Worm (Caenorhabditis elegans): ENCODE data around the gene C50B6.9.

The C50B6.9 gene

ce11 chrV:13373643-13374042 lies 37.5 kb downstream of the C50B6.9 start:
- TF ChIP-seq C04F5.9 (tag; optimal IDR thresholded peaks at IDR 0.05) (no peak), egl-13 (tag; optimal IDR thresholded peaks at IDR 0.05) (no peak), nhr-28 (tag; optimal IDR thresholded peaks at IDR 0.05) (no peak), C16A3.4 (tag; optimal IDR thresholded peaks at IDR 0.05) (no peak), fkh-10 (GFP tag; optimal IDR thresholded peaks at IDR 0.05) (no peak), mdl-1 (tag; optimal IDR thresholded peaks at IDR 0.05) (no peak), ceh-90 (tag; optimal IDR thresholded peaks at IDR 0.05) (no peak), nhr-76 (tag; optimal IDR thresholded peaks at IDR 0.05) (no peak), C34B4.2 (tag; optimal IDR thresholded peaks at IDR 0.05) (no peak), lin-13 (GFP tag; optimal IDR thresholded peaks at IDR 0.05) (no peak), nhr-47 (tag; optimal IDR thresholded peaks at IDR 0.05) (no peak), pag-3 (tag; optimal IDR thresholded peaks at IDR 0.05; ENCODE audit: borderline replicate concordance, insufficient read depth) (no peak), unc-62 (GFP tag; optimal IDR thresholded peaks at IDR 0.05) (no peak), sup-37 (GFP tag; optimal IDR thresholded peaks at IDR 0.05) (no peak), elt-3 (tag; optimal IDR thresholded peaks at IDR 0.05) (peak in 4 of 6 experiments; percentile 18 to 68 (median 58)), hpl-2 (GFP tag; optimal IDR thresholded peaks at IDR 0.05) (no peak), lsy-2 (tag; optimal IDR thresholded peaks at IDR 0.05) (peak in 1 of 2 experiments; percentile 39), pax-3 (tag; optimal IDR thresholded peaks at IDR 0.05) (peak; percentile 20), lin-39 (tag; optimal IDR thresholded peaks at IDR 0.05) (no peak), ztf-11 (tag; optimal IDR thresholded peaks at IDR 0.05) (no peak), nhr-71 (tag; optimal IDR thresholded peaks at IDR 0.05) (peak; percentile 54), lir-3 (tag; optimal IDR thresholded peaks at IDR 0.05; ENCODE audit: poor library complexity) (no peak), grh-1 (GFP tag; IDR thresholded peaks at IDR 0.05) (no peak; the same call in 1 of the 2 replicates), ceh-8 (GFP tag; optimal IDR thresholded peaks at IDR 0.05) (no peak), aly-2 (tag; optimal IDR thresholded peaks at IDR 0.05) (no peak), mef-2 (tag; optimal IDR thresholded peaks at IDR 0.05) (no peak), dsc-1 (tag; optimal IDR thresholded peaks at IDR 0.05) (no peak), ztf-4 (tag; optimal IDR thresholded peaks at IDR 0.05) (no peak), swsn-7 (tag; optimal IDR thresholded peaks at IDR 0.05) (no peak), ceh-82 (tag; optimal IDR thresholded peaks at IDR 0.05) (no peak), xbp-1 (tag; optimal IDR thresholded peaks at IDR 0.05) (no peak), tbx-2 (tag; optimal IDR thresholded peaks at IDR 0.05) (no peak), efl-1 (optimal IDR thresholded peaks at IDR 0.05) (no peak), efl-1 (GFP tag; optimal IDR thresholded peaks at IDR 0.05 in 1 of 2) (peak in 1 of 2 experiments; percentile 83), skn-1 (tag; optimal IDR thresholded peaks at IDR 0.05) (no peak), snpc-4 (tag; optimal IDR thresholded peaks at IDR 0.05) (no peak), fkh-4 (tag; optimal IDR thresholded peaks at IDR 0.05; ENCODE audit: borderline replicate concordance) (no peak), nhr-19 (GFP tag; conservative IDR thresholded peaks at IDR 0.05) (no peak), unc-30 (tag; optimal IDR thresholded peaks at IDR 0.05) (no peak), Y116A8C.19 (tag; optimal IDR thresholded peaks at IDR 0.05; ENCODE audit: borderline replicate concordance) (no peak), blmp-1 (tag; optimal IDR thresholded peaks at IDR 0.05) (peak; percentile 97), nhr-237 (tag; optimal IDR thresholded peaks at IDR 0.05) (no peak), unc-130 (tag; optimal IDR thresholded peaks at IDR 0.05) (no peak), nhr-12 (tag; optimal IDR thresholded peaks at IDR 0.05) (no peak), hlh-4 (tag; optimal IDR thresholded peaks at IDR 0.05) (no peak), lin-35 (GFP tag; optimal IDR thresholded peaks at IDR 0.05) (peak in 1 of 2 experiments; percentile 47), fos-1 (tag; optimal IDR thresholded peaks at IDR 0.05) (no peak), pqm-1 (tag; optimal IDR thresholded peaks at IDR 0.05) (peak; percentile 55), lin-15B (tag; optimal IDR thresholded peaks at IDR 0.05) (no peak), mep-1 (tag; optimal IDR thresholded peaks at IDR 0.05) (no peak), alr-1 (tag; optimal IDR thresholded peaks at IDR 0.05; ENCODE audit: borderline replicate concordance) (no peak), sptf-1 (tag; optimal IDR thresholded peaks at IDR 0.05) (no peak), isw-1 (GFP tag; IDR thresholded peaks at IDR 0.05) (no peak), nhr-77 (tag; optimal IDR thresholded peaks at IDR 0.05) (no peak)

All from whole organism, L1 larva.